Fruit fly (Drosophila melanogaster): ENCODE results near the gene Hakai.

The Hakai gene

DNA sequence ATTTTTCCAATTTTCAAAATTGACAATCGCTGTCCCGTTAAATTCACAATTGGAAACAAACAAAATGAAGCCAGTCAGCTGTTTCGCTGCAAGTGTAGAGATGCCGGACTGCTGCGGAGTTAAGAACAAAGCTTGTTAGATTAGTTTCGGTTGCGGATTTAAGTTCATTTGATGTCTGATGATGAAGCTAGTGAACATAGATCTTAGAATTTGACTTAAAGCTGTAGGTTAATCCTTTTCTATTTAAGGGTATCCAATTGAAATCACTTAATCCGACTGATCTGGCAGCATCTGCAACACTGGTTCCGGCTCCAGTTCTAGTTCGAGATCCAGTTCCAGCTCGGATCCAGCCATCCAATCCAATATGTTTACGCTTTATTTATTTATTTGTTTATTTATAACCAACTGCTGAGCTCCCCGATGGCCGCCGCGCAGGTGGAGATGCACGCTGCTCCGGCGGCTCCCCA, 1.7 kb upstream of the Hakai start, which contains the start of the genes PCNA2 and CG10366 (continued):
- TF ChIP-seq CG10147 (GFP tag; optimal IDR thresholded peaks at IDR 0.05) (peak; percentile 43), z (GFP tag; IDR thresholded peaks at IDR 0.05) (no peak), CG4282 (GFP tag; optimal IDR thresholded peaks at IDR 0.05) (peak; percentile 57), Sox102F (GFP tag; optimal IDR thresholded peaks at IDR 0.05) (peak; percentile 54), Ada2b (GFP tag; IDR thresholded peaks at IDR 0.05) (peak; percentile 55; the same call in 1 of the 2 replicates), CG3838 (GFP tag; optimal IDR thresholded peaks at IDR 0.05) (no peak), lmd (GFP tag; IDR thresholded peaks at IDR 0.05) (peak; percentile 56), lab (GFP tag; optimal IDR thresholded peaks at IDR 0.05) (peak; percentile 69), stwl (tag; optimal IDR thresholded peaks at IDR 0.05) (peak; percentile 56), shn (GFP tag; optimal IDR thresholded peaks at IDR 0.05) (peak; percentile 74), CG3995 (GFP tag; optimal IDR thresholded peaks at IDR 0.05) (peak; percentile 65), scrt (GFP tag; optimal IDR thresholded peaks at IDR 0.05) (no peak), Hmr (GFP tag; optimal IDR thresholded peaks at IDR 0.05) (peak; percentile 77), CG7786 (GFP tag; optimal IDR thresholded peaks at IDR 0.05) (peak; percentile 80), Doc3 (GFP tag; IDR thresholded peaks at IDR 0.05; ENCODE audit: partially characterized antibody) (no peak), BEAF-32 (GFP tag; optimal IDR thresholded peaks at IDR 0.05) (peak; percentile 47), CG6683 (GFP tag; optimal IDR thresholded peaks at IDR 0.05) (no peak), Fer3 (tag; optimal IDR thresholded peaks at IDR 0.05) (peak; percentile 63), CG10565 (GFP tag; optimal IDR thresholded peaks at IDR 0.05) (no peak), bcd (GFP tag; optimal IDR thresholded peaks at IDR 0.05) (peak; percentile 58), CG12769 (tag; optimal IDR thresholded peaks at IDR 0.05) (peak; percentile 77), CkIIα-i1 (GFP tag; IDR thresholded peaks at IDR 0.05) (no peak), da (GFP tag; optimal IDR thresholded peaks at IDR 0.05) (peak; percentile 34), Rx (GFP tag; IDR thresholded peaks at IDR 0.05) (no peak; the same call in 1 of the 2 replicates), odd (GFP tag; optimal IDR thresholded peaks at IDR 0.05) (no peak), Max (GFP tag; optimal IDR thresholded peaks at IDR 0.05) (peak; percentile 76), CG18764 (GFP tag; optimal IDR thresholded peaks at IDR 0.05) (peak; percentile 58), hbn (GFP tag; IDR thresholded peaks at IDR 0.05; ENCODE audit: partially characterized antibody) (no peak; the same call in 1 of the 2 replicates), knrl (GFP tag; IDR thresholded peaks at IDR 0.05; ENCODE audit: partially characterized antibody) (peak; percentile 80), Hr78 (GFP tag; optimal IDR thresholded peaks at IDR 0.05) (no peak), CG4707 (GFP tag; optimal IDR thresholded peaks at IDR 0.05) (no peak), CG15073 (GFP tag; optimal IDR thresholded peaks at IDR 0.05) (no peak), NFAT (GFP tag; IDR thresholded peaks at IDR 0.05) (peak; percentile 52; the same call in 1 of the 2 replicates), kah (GFP tag; optimal IDR thresholded peaks at IDR 0.05) (no peak), sc (optimal IDR thresholded peaks at IDR 0.05) (no peak), sc (GFP tag; optimal IDR thresholded peaks at IDR 0.05) (no peak), vnd (GFP tag; IDR thresholded peaks at IDR 0.05; ENCODE audit: partially characterized antibody) (peak; percentile 39; the same call in 1 of the 3 replicates), CG13624 (GFP tag; optimal IDR thresholded peaks at IDR 0.05) (peak; percentile 69), GATAe (GFP tag; conservative IDR thresholded peaks at IDR 0.05) (no peak), dysf (GFP tag; IDR thresholded peaks at IDR 0.05) (peak; percentile 44; the same call in 2 of the 3 replicates), CG13894 (tag; optimal IDR thresholded peaks at IDR 0.05) (peak; percentile 0), CG9437 (GFP tag; optimal IDR thresholded peaks at IDR 0.05) (peak; percentile 28), Trl (optimal IDR thresholded peaks at IDR 0.05) (no peak), Trl (GFP tag; optimal IDR thresholded peaks at IDR 0.05) (peak; percentile 85), en (GFP tag; optimal IDR thresholded peaks at IDR 0.05) (peak; percentile 6), CG17385 (GFP tag; optimal IDR thresholded peaks at IDR 0.05) (peak; percentile 44), pb (GFP tag; optimal IDR thresholded peaks at IDR 0.05) (peak; percentile 32), CG13775 (GFP tag; optimal IDR thresholded peaks at IDR 0.05) (peak; percentile 78), Sin3A (optimal IDR thresholded peaks at IDR 0.05) (peak; percentile 90)

Measured in whole organism, embryonic.